Fruit fly (Drosophila melanogaster) whole organism, embryonic: ENCODE measurements around the gene CG14401.

ENCODE experiments used
- Awh ChIP-seq: fragments of 200-800 bp; sonication (Bioruptor generic); IDR thresholded peaks from 2 replicates; pipeline ENCODE4, ENCODE4 v1.3.6; 2022; ENCODE audit warnings: missing biosample characterization, missing genetic modification characterization
- CG10462 ChIP-seq: fragments of 200-800 bp; sonication (Bioruptor generic); optimal IDR thresholded peaks from 2 replicates; lab custom pipeline; 2016; ENCODE audit warnings: missing biosample characterization, missing genetic modification characterization
- CG14710 ChIP-seq: fragments of 200-800 bp; sonication (Bioruptor generic); optimal IDR thresholded peaks from 3 replicates; lab custom pipeline; 2019; ENCODE audit warnings: missing biosample characterization, mild to moderate bottlenecking, missing genetic modification characterization, moderate library complexity
- CG15601 ChIP-seq: fragments of 200-800 bp; sonication (Bioruptor generic); optimal IDR thresholded peaks from 3 replicates; lab custom pipeline; 2019; ENCODE audit warnings: missing biosample characterization, mild to moderate bottlenecking, missing genetic modification characterization, moderate library complexity
- CG17359 ChIP-seq: fragments of 200-800 bp; sonication (Bioruptor generic); optimal IDR thresholded peaks from 3 replicates; lab custom pipeline; 2018; ENCODE audit warnings: missing biosample characterization, mild to moderate bottlenecking, missing genetic modification characterization, moderate library complexity
- CG18476 ChIP-seq: fragments of 200-800 bp; sonication (Bioruptor generic); optimal IDR thresholded peaks from 2 replicates; lab custom pipeline; 2016; ENCODE audit warnings: missing biosample characterization, mild to moderate bottlenecking, missing genetic modification characterization
- CG2120 ChIP-seq: fragments of 200-800 bp; sonication (Bioruptor generic); optimal IDR thresholded peaks from 3 replicates; lab custom pipeline; 2016; ENCODE audit warnings: missing biosample characterization, missing genetic modification characterization
- CG2129 ChIP-seq: fragments of 200-800 bp; sonication (Bioruptor generic); IDR thresholded peaks from 2 replicates; pipeline ENCODE4 v1.3.6; 2022; ENCODE audit warnings: missing biosample characterization, missing genetic modification characterization; ENCODE audit not compliant: partially characterized antibody
- CG30020 ChIP-seq: fragments of 200-800 bp; optimal IDR thresholded peaks from 2 replicates; lab custom pipeline; 2019; ENCODE audit warnings: missing biosample characterization, mild to moderate bottlenecking, missing genetic modification characterization, moderate library complexity
- CG3065 ChIP-seq: fragments of 200-800 bp; sonication (Bioruptor generic); optimal IDR thresholded peaks from 2 replicates; lab custom pipeline; 2016; ENCODE audit warnings: missing biosample characterization, missing genetic modification characterization
- CG3163 ChIP-seq: fragments of 200-800 bp; sonication (Bioruptor generic); optimal IDR thresholded peaks from 3 replicates; lab custom pipeline; 2016; ENCODE audit warnings: missing biosample characterization, missing genetic modification characterization
- CG3847 ChIP-seq: fragments of 200-800 bp; sonication (Bioruptor generic); IDR thresholded peaks from 2 replicates; pipeline ENCODE4 v1.3.6; 2022; ENCODE audit warnings: missing biosample characterization, missing genetic modification characterization
- CG4730 ChIP-seq: fragments of 200-800 bp; sonication (Bioruptor generic); IDR thresholded peaks from 2 replicates; pipeline ENCODE4 v1.3.6; 2022; ENCODE audit warnings: missing biosample characterization, missing genetic modification characterization
- CG6689 ChIP-seq: fragments of 200-800 bp; sonication (Bioruptor generic); IDR thresholded peaks from 2 replicates; pipeline ENCODE4 v1.3.6; 2022; ENCODE audit warnings: missing biosample characterization, missing genetic modification characterization
- CG8388 ChIP-seq: fragments of 200-800 bp; sonication (Bioruptor generic); optimal IDR thresholded peaks from 2 replicates; lab custom pipeline; 2019; ENCODE audit warnings: missing biosample characterization, mild to moderate bottlenecking, missing genetic modification characterization, moderate library complexity
- CG8944 ChIP-seq: fragments of 200-800 bp; sonication (Bioruptor generic); optimal IDR thresholded peaks from 3 replicates; lab custom pipeline; 2016; ENCODE audit warnings: missing biosample characterization, missing genetic modification characterization
- CTCF ChIP-seq: fragments of 200-800 bp; sonication (Bioruptor generic); optimal IDR thresholded peaks from 2 replicates; lab custom pipeline; 2017; ENCODE audit warnings: missing biosample characterization, mild to moderate bottlenecking, missing genetic modification characterization, moderate library complexity
- Eip74EF ChIP-seq, 2 experiments: fragments of 200-800 bp in 1 of 2; fragments of >200 bp in 1 of 2; sonication (Bioruptor generic) in 1 of 2; optimal IDR thresholded peaks; 2 replicates each; lab custom pipeline; 2017 to 2019; ENCODE audit warnings: missing biosample characterization in 2 of 2, missing genetic modification characterization in 2 of 2, mild to moderate bottlenecking in 1 of 2, moderate library complexity in 1 of 2
- HHEX ChIP-seq: fragments of 200-800 bp; sonication (Bioruptor generic); optimal IDR thresholded peaks from 3 replicates; lab custom pipeline; 2017; ENCODE audit warnings: missing biosample characterization, mild to moderate bottlenecking, missing genetic modification characterization, missing genetic modification reagents
- HLH3B ChIP-seq: fragments of 200-800 bp; sonication (Bioruptor generic); IDR thresholded peaks from 2 replicates; pipeline ENCODE4 v1.3.6; 2022; ENCODE audit warnings: missing biosample characterization, missing genetic modification characterization
- Jarid2 ChIP-seq: fragments of 200-800 bp; sonication (Bioruptor generic); optimal IDR thresholded peaks from 3 replicates; lab custom pipeline; 2017; ENCODE audit warnings: mild to moderate bottlenecking, missing biosample characterization, missing genetic modification reagents, missing genetic modification characterization
- NFAT ChIP-seq: fragments of 200-800 bp; sonication (Bioruptor generic); IDR thresholded peaks from 2 replicates; pipeline ENCODE4 v1.3.6; 2022; ENCODE audit warnings: missing biosample characterization, missing genetic modification characterization
- Rfx ChIP-seq: fragments of 200-800 bp; sonication (Bioruptor generic); IDR thresholded peaks from 2 replicates; pipeline ENCODE4 v1.3.6; 2022; ENCODE audit warnings: missing biosample characterization, missing genetic modification characterization
- Tbp ChIP-seq: fragments of >200 bp; optimal IDR thresholded peaks from 2 replicates; lab custom pipeline; 2018; ENCODE audit warnings: missing biosample characterization, missing genetic modification characterization
- Usf ChIP-seq: fragments of 200-800 bp; sonication (Bioruptor generic); optimal IDR thresholded peaks from 2 replicates; lab custom pipeline; 2017; ENCODE audit warnings: missing genotype, missing biosample characterization, missing genetic modification characterization
- ci ChIP-seq: fragments of 200-800 bp; sonication (Bioruptor generic); IDR thresholded peaks from 3 replicates; pipeline ENCODE4 v1.3.6; 2022; ENCODE audit warnings: missing biosample characterization, missing genetic modification characterization
- dmrt99B ChIP-seq: fragments of 200-800 bp; sonication (Bioruptor generic); optimal IDR thresholded peaks from 2 replicates; lab custom pipeline; 2018; ENCODE audit warnings: missing biosample characterization, mild to moderate bottlenecking, missing genetic modification characterization, moderate library complexity
- emc ChIP-seq: fragments of 200-800 bp; sonication (Bioruptor generic); optimal IDR thresholded peaks from 2 replicates; lab custom pipeline; 2016; ENCODE audit warnings: missing biosample characterization, missing genetic modification characterization
- gfzf ChIP-seq: fragments of 200-800 bp; sonication (Bioruptor generic); optimal IDR thresholded peaks from 2 replicates; lab custom pipeline; 2016; ENCODE audit warnings: missing biosample characterization, mild to moderate bottlenecking, missing genetic modification characterization, moderate library complexity
- grau ChIP-seq: fragments of 200-800 bp; optimal IDR thresholded peaks from 3 replicates; lab custom pipeline; 2019; ENCODE audit warnings: missing biosample characterization, mild to moderate bottlenecking, missing genetic modification characterization, moderate library complexity
- hkb ChIP-seq, 2 experiments: fragments of 200-800 bp in 1 of 2; fragments of >200 bp in 1 of 2; sonication (Bioruptor generic) in 1 of 2; IDR thresholded peaks in 1 of 2; optimal IDR thresholded peaks in 1 of 2; 2 replicates each; pipeline versions ENCODE4 v1.3.6 to Lab custom; 2017 to 2022; ENCODE audit warnings: missing biosample characterization in 1 of 2, missing genetic modification characterization in 1 of 2
- insv ChIP-seq, 2 experiments: fragments of 200-800 bp; sonication (Bioruptor generic); optimal IDR thresholded peaks; 3 replicates each; lab custom pipeline; 2016 to 2018; ENCODE audit warnings: missing biosample characterization in 2 of 2, missing genetic modification characterization in 2 of 2
- ken ChIP-seq: fragments of 200-800 bp; sonication (Bioruptor generic); IDR thresholded peaks from 3 replicates; pipeline ENCODE4 v1.3.6; 2022; ENCODE audit warnings: missing biosample characterization, missing genetic modification characterization
- lilli ChIP-seq: fragments of 200-800 bp; sonication (Bioruptor generic); optimal IDR thresholded peaks from 3 replicates; lab custom pipeline; 2016; ENCODE audit warnings: missing biosample characterization, missing genetic modification characterization
- lmd ChIP-seq: fragments of 200-800 bp; sonication (Bioruptor generic); IDR thresholded peaks from 2 replicates; pipeline ENCODE4 v1.3.6; 2022; ENCODE audit warnings: missing biosample characterization, missing genetic modification characterization
- mam ChIP-seq: fragments of 200-800 bp; sonication (Bioruptor generic); optimal IDR thresholded peaks from 3 replicates; lab custom pipeline; 2016; ENCODE audit warnings: missing biosample characterization, missing genetic modification characterization
- odd ChIP-seq: fragments of 200-800 bp; sonication (Bioruptor generic); optimal IDR thresholded peaks from 2 replicates; lab custom pipeline; 2017; ENCODE audit warnings: missing biosample characterization, mild to moderate bottlenecking, missing genetic modification characterization
- org-1 ChIP-seq: fragments of 200-800 bp; sonication (Bioruptor generic); optimal IDR thresholded peaks from 2 replicates; lab custom pipeline; 2017; ENCODE audit warnings: missing biosample characterization, missing genetic modification characterization
- pan ChIP-seq, 4 experiments: fragments of >200 bp in 3 of 4; fragments of 200-800 bp in 1 of 4; sonication (Bioruptor generic) in 1 of 4; optimal IDR thresholded peaks in 3 of 4; IDR thresholded peaks in 1 of 4; 2 replicates each; pipeline versions ENCODE4 v1.3.6 to Lab custom; 2017 to 2022; ENCODE audit warnings: missing biosample characterization in 2 of 4, missing genetic modification characterization in 2 of 4, mixed read lengths in 1 of 4
- phol ChIP-seq: fragments of 200-800 bp; sonication (Bioruptor generic); optimal IDR thresholded peaks from 3 replicates; lab custom pipeline; 2018; ENCODE audit warnings: missing biosample characterization, mild to moderate bottlenecking, missing genetic modification characterization, moderate library complexity
- pita ChIP-seq: fragments of 200-800 bp; sonication (Bioruptor generic); optimal IDR thresholded peaks from 2 replicates; lab custom pipeline; 2017; ENCODE audit warnings: missing biosample characterization, mild to moderate bottlenecking, missing genetic modification characterization
- prd ChIP-seq, 3 experiments: fragments of >200 bp in 2 of 3; fragments of 200-800 bp in 1 of 3; sonication (Bioruptor generic) in 1 of 3; optimal IDR thresholded peaks in 2 of 3; IDR thresholded peaks in 1 of 3; 2 replicates in 2 of 3; 3 replicates in 1 of 3; pipeline versions ENCODE4 v1.3.6 to Lab custom; 2017 to 2022; ENCODE audit warnings: missing biosample characterization in 1 of 3, missing genetic modification characterization in 1 of 3
- psq ChIP-seq: fragments of 200-800 bp; sonication (Bioruptor generic); optimal IDR thresholded peaks from 2 replicates; lab custom pipeline; 2017; ENCODE audit warnings: missing biosample characterization, missing genetic modification characterization
- sens ChIP-seq: fragments of 200-800 bp; sonication (Bioruptor generic); peaks from one replicate; lab custom pipeline; 2016; ENCODE audit warnings: missing biosample characterization, missing genetic modification characterization
- sna ChIP-seq: fragments of 200-800 bp; sonication (Bioruptor generic); IDR thresholded peaks from 2 replicates; pipeline ENCODE4 v1.3.6; 2022; ENCODE audit warnings: missing biosample characterization, missing genetic modification characterization; ENCODE audit not compliant: partially characterized antibody
- sr ChIP-seq: fragments of 200-800 bp; sonication (Bioruptor generic); IDR thresholded peaks from 3 replicates; pipeline ENCODE4 v1.3.6; 2022; ENCODE audit warnings: missing biosample characterization, missing genetic modification characterization
- stwl ChIP-seq: fragments of 200-800 bp; sonication (Bioruptor generic); optimal IDR thresholded peaks from 3 replicates; lab custom pipeline; 2018; ENCODE audit warnings: missing biosample characterization, mild to moderate bottlenecking, missing genetic modification characterization, moderate library complexity
- sug ChIP-seq: fragments of 200-800 bp; optimal IDR thresholded peaks from 2 replicates; lab custom pipeline; 2019; ENCODE audit warnings: missing biosample characterization, mild to moderate bottlenecking, missing genetic modification characterization, moderate library complexity
- toy ChIP-seq: fragments of 200-800 bp; sonication (Bioruptor generic); IDR thresholded peaks from 2 replicates; pipeline ENCODE4 v1.3.6; 2022; ENCODE audit warnings: missing biosample characterization, missing genetic modification characterization
- vvl ChIP-seq: fragments of 200-800 bp; sonication (Bioruptor generic); IDR thresholded peaks from 2 replicates; pipeline ENCODE4 v1.3.6; 2022; ENCODE audit warnings: missing biosample characterization, missing genetic modification characterization
- zf30C ChIP-seq: fragments of 200-800 bp; sonication (Bioruptor generic); optimal IDR thresholded peaks from 3 replicates; lab custom pipeline; 2018; ENCODE audit warnings: missing biosample characterization, mild to moderate bottlenecking, missing genetic modification characterization

The CG14401 gene

DNA sequence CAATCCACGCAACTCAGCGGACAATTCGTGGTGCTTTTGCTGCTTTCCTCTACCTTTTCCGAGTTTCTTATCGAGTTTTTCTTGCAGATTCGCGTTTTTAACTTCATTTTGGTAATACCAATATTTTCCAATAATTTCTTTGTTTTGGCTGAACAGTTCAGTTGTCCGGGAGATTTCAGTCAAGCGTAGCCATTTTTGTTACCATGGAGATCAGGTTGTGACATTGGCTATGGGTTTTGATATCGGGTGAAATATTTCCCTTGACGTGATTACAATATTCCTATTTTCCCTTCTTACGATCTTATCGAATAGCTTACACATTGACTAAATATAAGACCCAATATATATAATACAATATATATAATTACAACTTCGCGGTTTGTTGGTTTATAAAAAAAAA is 34.2 kb upstream of the CG14401 start, which contains the start of gene Oseg5:
Gene Oseg5 (minus strand): TSS at position 340 of the 400 bp plus-strand sequence.
- TF ChIP-seq pita (GFP tag; lab: Kevin White, UChicago), result peak; percentile 54
- no peak for TF ChIP-seq grau (tag; lab: Kevin White, UChicago)
- no peak for TF ChIP-seq lmd (GFP tag; lab: Robert Waterston, UW)
- TF ChIP-seq lilli (GFP tag; lab: Kevin White, UChicago), result no peak
- no peak for TF ChIP-seq dmrt99B
- no peak for TF ChIP-seq CG6689 (GFP tag; lab: Robert Waterston, UW)
- peak; percentile 47 for TF ChIP-seq gfzf
- TF ChIP-seq emc, result no peak
- peak; percentile 67 for TF ChIP-seq phol (tag; lab: Kevin White, UChicago)
- no peak for TF ChIP-seq Awh (GFP tag; lab: Robert Waterston, UW)
- peak; percentile 1 for TF ChIP-seq stwl
- TF ChIP-seq mam (GFP tag; lab: Kevin White, UChicago), result no peak
- no peak for TF ChIP-seq CG10462 (GFP tag; lab: Kevin White, UChicago)
- no peak for TF ChIP-seq CG8944 (GFP tag; lab: Kevin White, UChicago)
- no peak for TF ChIP-seq HLH3B (GFP tag; lab: Robert Waterston, UW)
- TF ChIP-seq sna (GFP tag; lab: Robert Waterston, UW), result no peak
- TF ChIP-seq ken, result no peak
- no peak for TF ChIP-seq HHEX (GFP tag; lab: Kevin White, UChicago)
- peak; percentile 67 for TF ChIP-seq CG15601 (tag; lab: Kevin White, UChicago)
- no peak for TF ChIP-seq pan (optimal IDR thresholded peaks at IDR 0.05; lab: Kevin White, UChicago)
- TF ChIP-seq pan (GFP tag; optimal IDR thresholded peaks at IDR 0.05 in 1 of 2, IDR thresholded peaks at IDR 0.05 in 1 of 2), result no peak
- TF ChIP-seq CG17359 (tag; lab: Kevin White, UChicago), result no peak
- TF ChIP-seq odd (GFP tag; lab: Kevin White, UChicago), result no peak
- no peak for TF ChIP-seq CG3847 (GFP tag; lab: Robert Waterston, UW)
- TF ChIP-seq CG3163, result no peak
- TF ChIP-seq Rfx (GFP tag; lab: Robert Waterston, UW), result peak; percentile 96
- no peak for TF ChIP-seq Jarid2 (GFP tag; lab: Kevin White, UChicago)
- TF ChIP-seq toy (GFP tag; lab: Robert Waterston, UW), result no peak
- TF ChIP-seq CTCF (GFP tag; lab: Kevin White, UChicago), result peak; percentile 78
- 0 out of 2 replicates have a peak, but pooled peaks have one; percentile 20 for TF ChIP-seq vvl (GFP tag; lab: Robert Waterston, UW)
- no peak for TF ChIP-seq ci
- no peak for TF ChIP-seq Eip74EF (GFP tag; optimal IDR thresholded peaks at IDR 0.05; lab: Kevin White, UChicago)
- no peak for TF ChIP-seq CG14710 (tag; lab: Kevin White, UChicago)
- TF ChIP-seq psq (GFP tag; lab: Kevin White, UChicago), result no peak
- TF ChIP-seq sr (GFP tag; lab: Robert Waterston, UW), result no peak
- no peak for TF ChIP-seq CG2120 (GFP tag; lab: Kevin White, UChicago)
- no peak for TF ChIP-seq zf30C
- no peak for TF ChIP-seq CG8388 (GFP tag; lab: Kevin White, UChicago)
- no peak for TF ChIP-seq hkb (optimal IDR thresholded peaks at IDR 0.05; lab: Kevin White, UChicago)
- no peak for TF ChIP-seq hkb (GFP tag; IDR thresholded peaks at IDR 0.05; lab: Robert Waterston, UW)
- TF ChIP-seq CG30020 (tag; lab: Kevin White, UChicago), result no peak
- no peak for TF ChIP-seq CG3065
- TF ChIP-seq CG18476 (GFP tag; lab: Kevin White, UChicago), result no peak
- TF ChIP-seq insv (GFP tag; optimal IDR thresholded peaks at IDR 0.05; lab: Kevin White, UChicago), result no peak
- TF ChIP-seq Usf (GFP tag; lab: Kevin White, UChicago), result no peak
- no peak for TF ChIP-seq sens (GFP tag; lab: Kevin White, UChicago)
- TF ChIP-seq prd (optimal IDR thresholded peaks at IDR 0.05; lab: Kevin White, UChicago), result no peak
- no peak for TF ChIP-seq prd (GFP tag; IDR thresholded peaks at IDR 0.05; lab: Robert Waterston, UW)
- no peak for TF ChIP-seq CG2129 (GFP tag; lab: Robert Waterston, UW)
- no peak for TF ChIP-seq org-1 (GFP tag; lab: Kevin White, UChicago)
- peak; percentile 15 for TF ChIP-seq sug
- no peak for TF ChIP-seq CG4730
- TF ChIP-seq NFAT (GFP tag; lab: Robert Waterston, UW), result no peak
- TF ChIP-seq Tbp (GFP tag; lab: Kevin White, UChicago), result no peak
